Fruit fly (Drosophila melanogaster): ENCODE results near the gene CG15739.

Gene CG15739

dm6 chrX:11875146-11875830 lies 2.2 kb downstream of the CG15739 start:
- TF ChIP-seq Jra (GFP tag; optimal IDR thresholded peaks at IDR 0.05) (no peak), woc (GFP tag; optimal IDR thresholded peaks at IDR 0.05) (no peak), pan (optimal IDR thresholded peaks at IDR 0.05) (no peak), Mio (GFP tag; optimal IDR thresholded peaks at IDR 0.05) (no peak), Vsx2 (GFP tag; optimal IDR thresholded peaks at IDR 0.05; ENCODE audit: partially characterized antibody) (no peak), N (GFP tag; optimal IDR thresholded peaks at IDR 0.05) (no peak)

dm6 chrX:11877165-11877564 lies 4.0 kb downstream of the CG15739 start, which contains the start of gene CG10352:
CG10352 (minus strand) TSS chrX:11877168.
- no peak for TF ChIP-seq Jra (GFP tag; optimal IDR thresholded peaks at IDR 0.05)
- no peak for TF ChIP-seq Hr78 (GFP tag; optimal IDR thresholded peaks at IDR 0.05)
- no peak for TF ChIP-seq dl (GFP tag; optimal IDR thresholded peaks at IDR 0.05; ENCODE audit: insufficient read depth in 1 of 2, partially characterized antibody in 2 of 2)
- no peak for TF ChIP-seq Sp1 (GFP tag; optimal IDR thresholded peaks at IDR 0.05)
- TF ChIP-seq foxo (GFP tag; optimal IDR thresholded peaks at IDR 0.05), result no peak
- no peak for TF ChIP-seq pan (optimal IDR thresholded peaks at IDR 0.05)
- no peak for TF ChIP-seq Mio (GFP tag; optimal IDR thresholded peaks at IDR 0.05)
- no peak for TF ChIP-seq CrebA (GFP tag; optimal IDR thresholded peaks at IDR 0.05; ENCODE audit: borderline replicate concordance)
- TF ChIP-seq Hr83 (GFP tag; optimal IDR thresholded peaks at IDR 0.05; ENCODE audit: poor library complexity, severe bottlenecking), result no peak
- TF ChIP-seq sv (GFP tag; optimal IDR thresholded peaks at IDR 0.05), result no peak
- no peak for TF ChIP-seq h (GFP tag; optimal IDR thresholded peaks at IDR 0.05)
- no peak for TF ChIP-seq dsf (GFP tag; optimal IDR thresholded peaks at IDR 0.05; ENCODE audit: borderline replicate concordance)
- no peak for TF ChIP-seq usp (GFP tag; optimal IDR thresholded peaks at IDR 0.05)
- TF ChIP-seq jim (GFP tag; optimal IDR thresholded peaks at IDR 0.05), result no peak
- no peak for TF ChIP-seq Abd-B (GFP tag; optimal IDR thresholded peaks at IDR 0.05)
- no peak for TF ChIP-seq br (GFP tag; optimal IDR thresholded peaks at IDR 0.05)

dm6 chrX:11881686-11882085 lies 8.6 kb downstream of the CG15739 start:
- TF ChIP-seq Vsx2 (GFP tag; optimal IDR thresholded peaks at IDR 0.05; ENCODE audit: partially characterized antibody) (no peak), CG9705 (GFP tag; optimal IDR thresholded peaks at IDR 0.05) (no peak), CrebA (GFP tag; optimal IDR thresholded peaks at IDR 0.05; ENCODE audit: borderline replicate concordance) (no peak), sage (GFP tag; optimal IDR thresholded peaks at IDR 0.05) (no peak), Rel (GFP tag; optimal IDR thresholded peaks at IDR 0.05) (no peak), Rel (tag; optimal IDR thresholded peaks at IDR 0.05) (no peak), tai (GFP tag; optimal IDR thresholded peaks at IDR 0.05) (no peak), br (GFP tag; optimal IDR thresholded peaks at IDR 0.05) (no peak), sv (GFP tag; optimal IDR thresholded peaks at IDR 0.05) (no peak), ey (GFP tag; optimal IDR thresholded peaks at IDR 0.05) (no peak), rgr (GFP tag; optimal IDR thresholded peaks at IDR 0.05) (no peak), HLH106 (tag; optimal IDR thresholded peaks at IDR 0.05) (no peak)

dm6 chrX:11882447-11882846 lies 9.3 kb downstream of the CG15739 start:
- TF ChIP-seq fru (GFP tag; optimal IDR thresholded peaks at IDR 0.05) (no peak), Jra (GFP tag; optimal IDR thresholded peaks at IDR 0.05) (no peak), Hr78 (GFP tag; optimal IDR thresholded peaks at IDR 0.05) (no peak)

- TF ChIP-seq jim (GFP tag; optimal IDR thresholded peaks at IDR 0.05) (no peak), Hnf4 (GFP tag; optimal IDR thresholded peaks at IDR 0.05) (no peak), foxo (GFP tag; optimal IDR thresholded peaks at IDR 0.05) (no peak), fru (GFP tag; optimal IDR thresholded peaks at IDR 0.05) (no peak), pan (optimal IDR thresholded peaks at IDR 0.05) (no peak), Hr83 (GFP tag; optimal IDR thresholded peaks at IDR 0.05; ENCODE audit: poor library complexity, severe bottlenecking) (no peak), dsf (GFP tag; optimal IDR thresholded peaks at IDR 0.05; ENCODE audit: borderline replicate concordance) (no peak), rgr (GFP tag; optimal IDR thresholded peaks at IDR 0.05) (no peak), Myc (optimal IDR thresholded peaks at IDR 0.05) (no peak)
Measured at dm6 chrX:11884134-11884533, 11.0 kb downstream of the CG15739 start.
